Worm (Caenorhabditis elegans) whole organism, young adult: ENCODE data around the gene F49C12.4.

Source experiments
- B0019.2 ChIP-seq: fragments of 200-800 bp; sonication (Bioruptor generic); conservative IDR thresholded peaks from 2 replicates; pipeline ENCODE4 v1.3.6; 2022; ENCODE audit warnings: missing genetic modification reagents, missing genetic modification characterization, missing compliant biosample characterization
- B0261.1 ChIP-seq: sonication (generic microtip); optimal IDR thresholded peaks from 2 replicates; lab custom pipeline; 2016; ENCODE audit warnings: mild to moderate bottlenecking, missing genetic modification characterization, moderate library complexity, missing compliant biosample characterization
- C06A6.2 ChIP-seq: fragments of 200-800 bp; sonication (Bioruptor generic); conservative IDR thresholded peaks from 2 replicates; pipeline ENCODE4 v1.3.6; 2022; ENCODE audit warnings: missing genetic modification characterization, missing compliant biosample characterization
- C17E4.6 ChIP-seq: fragments of 200-800 bp; sonication (Bioruptor generic); IDR thresholded peaks from 2 replicates; pipeline ENCODE4 v1.3.6; 2022; ENCODE audit warnings: missing genetic modification reagents, missing genetic modification characterization, missing compliant biosample characterization
- F37B4.10 ChIP-seq: fragments of 200-800 bp; sonication (Bioruptor generic); IDR thresholded peaks from 2 replicates; pipeline ENCODE4 v1.3.6; 2022; ENCODE audit warnings: missing genetic modification characterization, missing compliant biosample characterization
- F49E8.2 ChIP-seq: sonication (generic microtip); optimal IDR thresholded peaks from 3 replicates; lab custom pipeline; 2017; ENCODE audit warnings: missing genetic modification characterization, mild to moderate bottlenecking, missing compliant biosample characterization, antibody characterized with exemption, moderate library complexity; ENCODE audit not compliant: insufficient read depth
- F57A8.1 ChIP-seq: fragments of 200-800 bp; sonication (Bioruptor generic); optimal IDR thresholded peaks from 2 replicates; lab custom pipeline; 2018; ENCODE audit warnings: mild to moderate bottlenecking, missing genetic modification characterization, moderate library complexity, missing compliant biosample characterization
- K11D2.4 ChIP-seq: fragments of 200-800 bp; sonication (Bioruptor generic); IDR thresholded peaks from 2 replicates; pipeline ENCODE4 v1.3.6; 2022; ENCODE audit warnings: missing genetic modification reagents, missing genetic modification characterization, missing compliant biosample characterization
- T26A5.8 ChIP-seq: sonication (generic microtip); optimal IDR thresholded peaks from 2 replicates; lab custom pipeline; 2016; ENCODE audit warnings: missing genetic modification characterization, missing compliant biosample characterization
- Y53F4B.3 ChIP-seq: fragments of 200-800 bp; sonication (Bioruptor generic); IDR thresholded peaks from 2 replicates; pipeline ENCODE4 v1.3.6; 2022; ENCODE audit warnings: missing genetic modification reagents, missing genetic modification characterization, missing compliant biosample characterization
- Y53G8AR.9 ChIP-seq: fragments of 200-800 bp; sonication (Bioruptor generic); conservative IDR thresholded peaks from 2 replicates; pipeline ENCODE4 v1.3.6; 2022; ENCODE audit warnings: missing genetic modification reagents, missing genetic modification characterization, missing compliant biosample characterization
- ZK185.1 ChIP-seq: sonication (generic microtip); optimal IDR thresholded peaks from 2 replicates; lab custom pipeline; 2016; ENCODE audit warnings: mild to moderate bottlenecking, missing genetic modification characterization, missing compliant biosample characterization; ENCODE audit not compliant: poor library complexity, severe bottlenecking
- ama-1 ChIP-seq, 3 experiments: fragments of 150-350 bp in 1 of 3; sonication (generic microtip) in 2 of 3; optimal IDR thresholded peaks; 2 replicates each; lab custom pipeline; 2014 to 2018; ENCODE audit warnings: missing biosample characterization in 2 of 3, missing genetic modification characterization in 2 of 3, missing genetic modification reagents in 2 of 3
- aptf-2 ChIP-seq: fragments of 200-800 bp; sonication (Bioruptor generic); conservative IDR thresholded peaks from 2 replicates; pipeline ENCODE4 v1.3.6; 2022; ENCODE audit warnings: missing genetic modification reagents, missing genetic modification characterization, missing compliant biosample characterization
- aptf-3 ChIP-seq: fragments of 200-800 bp; sonication (Bioruptor generic); IDR thresholded peaks from 2 replicates; pipeline ENCODE4 v1.3.6; 2022; ENCODE audit warnings: missing genetic modification characterization, missing compliant biosample characterization
- bed-1 ChIP-seq: fragments of 200-800 bp; sonication (Bioruptor generic); IDR thresholded peaks from 2 replicates; pipeline ENCODE4 v1.3.6; 2022; ENCODE audit warnings: missing genetic modification reagents, missing genetic modification characterization, missing compliant biosample characterization
- bed-2 ChIP-seq: fragments of 200-800 bp; sonication (Bioruptor generic); IDR thresholded peaks from 2 replicates; pipeline ENCODE4 v1.3.6; 2022; ENCODE audit warnings: missing genetic modification reagents, missing genetic modification characterization, missing compliant biosample characterization
- cebp-1 ChIP-seq, 2 experiments: fragments of 200-800 bp in 1 of 2; sonication (Bioruptor generic) in 1 of 2; sonication (generic microtip) in 1 of 2; IDR thresholded peaks in 1 of 2; optimal IDR thresholded peaks in 1 of 2; 2 replicates each; pipeline versions ENCODE4 v1.3.6 to Lab custom; 2017 to 2022; ENCODE audit warnings: missing compliant biosample characterization in 2 of 2, missing genetic modification characterization in 2 of 2, mild to moderate bottlenecking in 1 of 2, missing genetic modification reagents in 1 of 2, moderate library complexity in 1 of 2
- ceh-100 ChIP-seq: fragments of 200-800 bp; sonication (Bioruptor generic); IDR thresholded peaks from 2 replicates; pipeline ENCODE4 v1.3.6; 2022; ENCODE audit warnings: missing genetic modification reagents, missing genetic modification characterization, missing compliant biosample characterization
- ceh-27 ChIP-seq: fragments of 200-800 bp; sonication (Bioruptor generic); optimal IDR thresholded peaks from 2 replicates; lab custom pipeline; 2018; ENCODE audit warnings: mild to moderate bottlenecking, missing genetic modification characterization, moderate library complexity, missing compliant biosample characterization
- egl-18 ChIP-seq: fragments of 200-800 bp; sonication (Bioruptor generic); IDR thresholded peaks from 2 replicates; pipeline ENCODE4 v1.3.6; 2022; ENCODE audit warnings: missing genetic modification reagents, missing genetic modification characterization, missing compliant biosample characterization
- fkh-3 ChIP-seq: sonication (generic microtip); optimal IDR thresholded peaks from 2 replicates; lab custom pipeline; 2016; ENCODE audit warnings: mild to moderate bottlenecking, missing genetic modification characterization, missing compliant biosample characterization
- gei-17 ChIP-seq: fragments of 200-800 bp; sonication (Bioruptor generic); optimal IDR thresholded peaks from 2 replicates; lab custom pipeline; 2018; ENCODE audit warnings: mild to moderate bottlenecking, missing genetic modification characterization, missing compliant biosample characterization
- him-1 ChIP-seq: sonication (generic microtip); optimal IDR thresholded peaks from 2 replicates; lab custom pipeline; 2016; ENCODE audit warnings: missing genotype, missing genetic modification reagents, missing genetic modification characterization, missing compliant biosample characterization
- hmg-1.2 ChIP-seq: fragments of 200-800 bp; sonication (Bioruptor generic); IDR thresholded peaks from 2 replicates; pipeline ENCODE4 v1.3.6; 2022; ENCODE audit warnings: missing genetic modification reagents, missing genetic modification characterization, missing compliant biosample characterization
- lin-26 ChIP-seq: fragments of 200-800 bp; sonication (Bioruptor generic); IDR thresholded peaks from 2 replicates; pipeline ENCODE4 v1.3.6; 2022; ENCODE audit warnings: missing genetic modification reagents, missing genetic modification characterization, missing compliant biosample characterization
- lin-35 ChIP-seq, 3 experiments: fragments of 150-350 bp in 2 of 3; sonication (generic microtip) in 1 of 3; optimal IDR thresholded peaks; 2 replicates each; lab custom pipeline; 2014 to 2018; ENCODE audit warnings: missing biosample characterization in 3 of 3, missing genetic modification characterization in 3 of 3, missing genetic modification reagents in 3 of 3
- lin-40 ChIP-seq: sonication (generic microtip); optimal IDR thresholded peaks from 2 replicates; lab custom pipeline; 2016; ENCODE audit warnings: missing genetic modification characterization, mild to moderate bottlenecking, missing compliant biosample characterization, missing genotype, missing genetic modification reagents
- lin-54 ChIP-seq: fragments of 200-800 bp; sonication (Bioruptor generic); optimal IDR thresholded peaks from 2 replicates; lab custom pipeline; 2018; ENCODE audit warnings: mild to moderate bottlenecking, missing genetic modification characterization, missing compliant biosample characterization
- lsy-27 ChIP-seq: sonication (generic microtip); optimal IDR thresholded peaks from 2 replicates; lab custom pipeline; 2017; ENCODE audit warnings: missing genetic modification characterization, mild to moderate bottlenecking, missing compliant biosample characterization, antibody characterized with exemption, missing genotype, borderline replicate concordance; ENCODE audit not compliant: insufficient read depth
- madf-3 ChIP-seq: fragments of 200-800 bp; sonication (Bioruptor generic); IDR thresholded peaks from 2 replicates; pipeline ENCODE4 v1.3.6; 2022; ENCODE audit warnings: missing genetic modification reagents, missing genetic modification characterization, missing compliant biosample characterization
- mcd-1 ChIP-seq: fragments of 200-800 bp; sonication (Bioruptor generic); IDR thresholded peaks from 2 replicates; pipeline ENCODE4 v1.3.6; 2022; ENCODE audit warnings: missing genetic modification reagents, missing genetic modification characterization, missing compliant biosample characterization
- mxl-1 ChIP-seq: sonication (generic microtip); optimal IDR thresholded peaks from 2 replicates; lab custom pipeline; 2016; ENCODE audit warnings: missing genetic modification characterization, missing compliant biosample characterization
- nhr-90 ChIP-seq: sonication (generic microtip); optimal IDR thresholded peaks from 2 replicates; lab custom pipeline; 2016; ENCODE audit warnings: missing genotype, mild to moderate bottlenecking, missing genetic modification characterization, missing compliant biosample characterization
- pbrm-1 ChIP-seq: fragments of 200-800 bp; sonication (Bioruptor generic); IDR thresholded peaks from 2 replicates; pipeline ENCODE4 v1.3.6; 2022; ENCODE audit warnings: missing genetic modification reagents, missing genetic modification characterization, missing compliant biosample characterization
- rpc-1 ChIP-seq, 2 experiments: fragments of 150-350 bp in 1 of 2; sonication (generic microtip) in 1 of 2; optimal IDR thresholded peaks; 2 replicates each; lab custom pipeline; 2014 to 2018; ENCODE audit warnings: missing biosample characterization in 1 of 2, missing genetic modification characterization in 1 of 2, missing genetic modification reagents in 1 of 2, missing genotype in 1 of 2
- sea-2 ChIP-seq: fragments of 200-800 bp; sonication (Bioruptor generic); IDR thresholded peaks from 2 replicates; pipeline ENCODE4 v1.3.6; 2022; ENCODE audit warnings: missing genetic modification characterization, missing compliant biosample characterization
- snpc-3.4 ChIP-seq: sonication (generic microtip); optimal IDR thresholded peaks from 2 replicates; lab custom pipeline; 2017; ENCODE audit warnings: missing genetic modification characterization, mild to moderate bottlenecking, missing compliant biosample characterization, antibody characterized with exemption, moderate library complexity, missing genotype, missing genetic modification reagents
- snpc-4 ChIP-seq, 5 experiments: fragments of 150-350 bp in 1 of 5; sonication (generic microtip) in 4 of 5; optimal IDR thresholded peaks; 2 replicates each; lab custom pipeline; 2014 to 2018; ENCODE audit warnings: missing genetic modification characterization in 5 of 5, missing biosample characterization in 3 of 5, antibody characterized with exemption in 2 of 5, mild to moderate bottlenecking in 2 of 5, missing compliant biosample characterization in 2 of 5, missing genotype in 2 of 5, moderate library complexity in 2 of 5, missing genetic modification reagents in 1 of 5
- somi-1 ChIP-seq: fragments of 200-800 bp; sonication (Bioruptor generic); optimal IDR thresholded peaks from 2 replicates; lab custom pipeline; 2018; ENCODE audit warnings: mild to moderate bottlenecking, missing genetic modification characterization, missing compliant biosample characterization
- tbp1 ChIP-seq: fragments of 200-800 bp; sonication (Bioruptor generic); optimal IDR thresholded peaks from 2 replicates; lab custom pipeline; 2018; ENCODE audit warnings: mild to moderate bottlenecking, missing genetic modification characterization, missing compliant biosample characterization
- tbx-9 ChIP-seq: sonication (generic microtip); optimal IDR thresholded peaks from 2 replicates; lab custom pipeline; 2016; ENCODE audit warnings: borderline replicate concordance, missing genetic modification characterization, inconsistent platforms, missing compliant biosample characterization
- unc-62 ChIP-seq: fragments of 150-350 bp; optimal IDR thresholded peaks from 2 replicates; lab custom pipeline; 2014; ENCODE audit warnings: missing biosample characterization, missing genetic modification reagents, missing genetic modification characterization
- zfh-2 ChIP-seq: fragments of 200-800 bp; sonication (Bioruptor generic); conservative IDR thresholded peaks from 2 replicates; pipeline ENCODE4 v1.3.6; 2022; ENCODE audit warnings: missing genetic modification reagents, missing genetic modification characterization, missing compliant biosample characterization
- ztf-22 ChIP-seq: fragments of 200-800 bp; sonication (Bioruptor generic); optimal IDR thresholded peaks from 2 replicates; lab custom pipeline; 2018; ENCODE audit warnings: mild to moderate bottlenecking, missing genetic modification characterization, moderate library complexity, missing compliant biosample characterization
- ztf-6 ChIP-seq: fragments of 200-800 bp; sonication (Bioruptor generic); IDR thresholded peaks from 2 replicates; pipeline ENCODE4 v1.3.6; 2022; ENCODE audit warnings: missing genetic modification reagents, missing genetic modification characterization, missing compliant biosample characterization

F49C12.4 gene

DNA sequence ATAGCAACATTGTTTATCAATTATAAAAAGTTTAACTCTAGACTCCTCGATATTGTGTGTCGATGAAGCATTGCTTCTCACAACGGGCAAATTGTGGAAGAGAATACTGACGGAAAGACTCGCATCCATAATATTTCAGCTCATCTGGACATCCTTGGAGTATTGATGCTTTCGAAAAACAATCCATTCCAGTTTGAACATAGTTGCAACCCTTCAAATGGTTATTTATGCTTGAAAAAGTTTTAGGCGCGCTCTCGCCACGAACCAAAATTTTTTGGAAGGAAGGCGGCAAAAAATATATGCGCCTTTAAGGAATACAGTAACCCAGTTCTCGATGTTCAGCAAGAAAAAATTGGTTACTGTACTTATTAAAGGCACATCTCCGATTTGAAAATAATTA lies 18.6 kb upstream of the F49C12.4 start (continued):
- TF ChIP-seq snpc-4 (GFP tag; optimal IDR thresholded peaks at IDR 0.05; lab: Kevin White, UChicago) = no peak
- TF ChIP-seq snpc-4 (tag; optimal IDR thresholded peaks at IDR 0.05; lab: Kevin White, UChicago) = peak in 1 of 4 experiments; percentile 2
- TF ChIP-seq fkh-3 (tag; lab: Kevin White, UChicago) = no peak
- peak; percentile 29; the same call in 1 of the 2 replicates for TF ChIP-seq hmg-1.2 (GFP tag; lab: Robert Waterston, UW)
- no peak for TF ChIP-seq gei-17 (GFP tag; lab: Kevin White, UChicago)
- TF ChIP-seq ztf-22 (GFP tag; lab: Kevin White, UChicago) = no peak
- TF ChIP-seq lin-54 (GFP tag; lab: Kevin White, UChicago) = peak; percentile 20
- TF ChIP-seq bed-2 (GFP tag; lab: Robert Waterston, UW) = no peak
- TF ChIP-seq lsy-27 = no peak
- no peak for TF ChIP-seq F57A8.1 (GFP tag; lab: Kevin White, UChicago)
- 0 out of 2 replicates have a peak, but pooled peaks have one; percentile 6 for TF ChIP-seq Y53G8AR.9
- no peak for TF ChIP-seq aptf-3 (GFP tag; lab: Robert Waterston, UW)
- TF ChIP-seq unc-62 (GFP tag; lab: Kevin White, UChicago) = no peak
- no peak for TF ChIP-seq Y53F4B.3 (GFP tag; lab: Robert Waterston, UW)
- peak in 1 of 3 experiments; percentile 36 for TF ChIP-seq lin-35 (GFP tag; optimal IDR thresholded peaks at IDR 0.05; lab: Kevin White, UChicago)
- TF ChIP-seq madf-3 (GFP tag; lab: Robert Waterston, UW) = 0 out of 2 replicates have a peak, but pooled peaks have one; percentile 9
- no peak for TF ChIP-seq ceh-27 (GFP tag; lab: Kevin White, UChicago)
- TF ChIP-seq C06A6.2 (GFP tag; lab: Robert Waterston, UW) = no peak
- TF ChIP-seq F37B4.10 (GFP tag; lab: Robert Waterston, UW) = no peak
- TF ChIP-seq lin-40 (tag; lab: Kevin White, UChicago) = peak; percentile 31
- no peak for TF ChIP-seq nhr-90 (tag; lab: Kevin White, UChicago)
- no peak for TF ChIP-seq tbx-9
- no peak for TF ChIP-seq lin-26 (GFP tag; lab: Robert Waterston, UW)
- TF ChIP-seq rpc-1 (optimal IDR thresholded peaks at IDR 0.05; lab: Kevin White, UChicago) = no peak
- TF ChIP-seq rpc-1 (tag; optimal IDR thresholded peaks at IDR 0.05; lab: Kevin White, UChicago) = no peak
- TF ChIP-seq pbrm-1 (GFP tag; lab: Robert Waterston, UW) = no peak
- TF ChIP-seq zfh-2 (GFP tag; lab: Robert Waterston, UW) = no peak
- no peak for TF ChIP-seq ceh-100
- no peak for TF ChIP-seq ZK185.1 (tag; lab: Kevin White, UChicago)
- no peak for TF ChIP-seq aptf-2 (GFP tag; lab: Robert Waterston, UW)
- TF ChIP-seq T26A5.8 (tag; lab: Kevin White, UChicago) = no peak
- TF ChIP-seq C17E4.6 = peak; percentile 32; the same call in 1 of the 2 replicates
- TF ChIP-seq snpc-3.4 (tag; lab: Kevin White, UChicago) = no peak
- TF ChIP-seq B0019.2 (GFP tag; lab: Robert Waterston, UW) = no peak
- TF ChIP-seq sea-2 (GFP tag; lab: Robert Waterston, UW) = no peak
- TF ChIP-seq somi-1 (GFP tag; lab: Kevin White, UChicago) = no peak
- TF ChIP-seq him-1 (tag; lab: Kevin White, UChicago) = no peak
- no peak for TF ChIP-seq K11D2.4 (GFP tag; lab: Robert Waterston, UW)
- no peak for TF ChIP-seq ztf-6 (GFP tag; lab: Robert Waterston, UW)
- no peak for TF ChIP-seq mxl-1 (tag; lab: Kevin White, UChicago)
- TF ChIP-seq B0261.1 (tag; lab: Kevin White, UChicago) = no peak
- no peak for TF ChIP-seq cebp-1 (GFP tag; IDR thresholded peaks at IDR 0.05; lab: Robert Waterston, UW)
- TF ChIP-seq cebp-1 (tag; optimal IDR thresholded peaks at IDR 0.05; lab: Kevin White, UChicago) = no peak
- no peak for TF ChIP-seq mcd-1 (GFP tag; lab: Robert Waterston, UW)
- TF ChIP-seq bed-1 (GFP tag; lab: Robert Waterston, UW) = no peak
- TF ChIP-seq egl-18 (GFP tag; lab: Robert Waterston, UW) = no peak
- no peak for TF ChIP-seq F49E8.2 (tag; lab: Kevin White, UChicago)
- TF ChIP-seq ama-1 (optimal IDR thresholded peaks at IDR 0.05; lab: Kevin White, UChicago) = peak; percentile 66
- TF ChIP-seq ama-1 (GFP tag; optimal IDR thresholded peaks at IDR 0.05; lab: Kevin White, UChicago) = no peak
- no peak for TF ChIP-seq tbp1 (GFP tag; lab: Kevin White, UChicago)
